Worm (Caenorhabditis elegans) whole organism, L4/young adult: ENCODE results near the gene snrp-3.
A peak's percentile ranks its signal among the peaks of the same experiment; 100 is the strongest.

Experiments
- W03F9.2 ChIP-seq: fragments of 150-350 bp; optimal IDR thresholded peaks from 2 replicates; lab custom pipeline; 2014; ENCODE audit warnings: missing biosample characterization, missing genetic modification characterization
- dao-5 ChIP-seq: sonication (generic microtip); optimal IDR thresholded peaks from 2 replicates; lab custom pipeline; 2016; ENCODE audit warnings: missing genotype, missing genetic modification characterization, moderate library complexity, missing compliant biosample characterization
- him-1 ChIP-seq: sonication (generic microtip); optimal IDR thresholded peaks from 2 replicates; lab custom pipeline; 2016; ENCODE audit warnings: missing genotype, missing genetic modification reagents, missing genetic modification characterization, missing compliant biosample characterization

snrp-3 gene

ce11 chrIV:8691486-8691885, 3.9 kb upstream of the snrp-3 start, which contains the start of the genes hst-1 and ints-6:
hst-1 (minus strand) TSS chrIV:8691513.
ints-6 (plus strand) TSS chrIV:8691745.
- TF ChIP-seq W03F9.2 (tag; lab: Kevin White, UChicago) (peak; percentile 65), dao-5 (tag; lab: Kevin White, UChicago) (no peak)

- no peak for TF ChIP-seq him-1
- TF ChIP-seq W03F9.2 (tag; lab: Kevin White, UChicago): no peak
- TF ChIP-seq dao-5 (tag; lab: Kevin White, UChicago): no peak
Observed at ce11 chrIV:8686966-8687365, 644 bp downstream of the snrp-3 start.

- TF ChIP-seq W03F9.2 (tag; lab: Kevin White, UChicago) (no peak), him-1 (no peak), dao-5 (tag; lab: Kevin White, UChicago) (no peak)
Observed at ce11 chrIV:8686510-8686909, 1.1 kb downstream of the snrp-3 start, which contains the start of gene pole-2. pole-2 (minus strand) TSS chrIV:8686610.

- TF ChIP-seq dao-5 (tag; lab: Kevin White, UChicago): no peak
- no peak for TF ChIP-seq W03F9.2 (tag; lab: Kevin White, UChicago)
- TF ChIP-seq him-1: no peak
Observed at ce11 chrIV:8679225-8679624, 8.4 kb downstream of the snrp-3 start, which contains the start of gene nlp-60. nlp-60 (minus strand) TSS chrIV:8679325.

- TF ChIP-seq dao-5 (tag; lab: Kevin White, UChicago) (no peak), W03F9.2 (tag; lab: Kevin White, UChicago) (no peak), him-1 (no peak)
Observed at ce11 chrIV:8677303-8677702, 10.3 kb downstream of the snrp-3 start, which contains the start of gene F08B4.8. F08B4.8 (plus strand) TSS chrIV:8677603.

- no peak for TF ChIP-seq dao-5 (tag; lab: Kevin White, UChicago)
- TF ChIP-seq W03F9.2 (tag; lab: Kevin White, UChicago): no peak
- TF ChIP-seq him-1: no peak
Observed at ce11 chrIV:8673733-8674375, 13.8 kb downstream of the snrp-3 start.

ce11 chrIV:8668635-8669034, 19.0 kb downstream of the snrp-3 start, which contains the start of gene cdh-5:
cdh-5 (plus strand) TSS chrIV:8668935.
- TF ChIP-seq him-1 (no peak), W03F9.2 (tag; lab: Kevin White, UChicago) (no peak), dao-5 (tag; lab: Kevin White, UChicago) (no peak)

ce11 chrIV:8665778-8666177, 21.8 kb downstream of the snrp-3 start:
- TF ChIP-seq him-1: no peak
- no peak for TF ChIP-seq dao-5 (tag; lab: Kevin White, UChicago)
- no peak for TF ChIP-seq W03F9.2 (tag; lab: Kevin White, UChicago)

ce11 chrIV:8658122-8658521, 29.5 kb downstream of the snrp-3 start, which contains the start of gene C49C8.6:
C49C8.6 (minus strand) TSS chrIV:8658222.
- TF ChIP-seq dao-5 (tag; lab: Kevin White, UChicago): no peak
- no peak for TF ChIP-seq W03F9.2 (tag; lab: Kevin White, UChicago)
- TF ChIP-seq him-1: no peak

ce11 chrIV:8654115-8654628, 33.4 kb downstream of the snrp-3 start, which contains the start of gene C49C8.1:
C49C8.1 (plus strand) TSS chrIV:8654578.
- no peak for TF ChIP-seq dao-5 (tag; lab: Kevin White, UChicago)
- TF ChIP-seq W03F9.2 (tag; lab: Kevin White, UChicago): no peak
- no peak for TF ChIP-seq him-1

ce11 chrIV:8653592-8653991, 34.0 kb downstream of the snrp-3 start, which contains the start of gene C49C8.5:
C49C8.5 (minus strand) TSS chrIV:8653664.
- no peak for TF ChIP-seq dao-5 (tag; lab: Kevin White, UChicago)
- TF ChIP-seq W03F9.2 (tag; lab: Kevin White, UChicago): no peak
- no peak for TF ChIP-seq him-1

- TF ChIP-seq W03F9.2 (tag; lab: Kevin White, UChicago) (no peak), dao-5 (tag; lab: Kevin White, UChicago) (no peak), him-1 (no peak)
Observed at ce11 chrIV:8651835-8652234, 35.8 kb downstream of the snrp-3 start, which contains the start of gene C49C8.8. C49C8.8 (plus strand) TSS chrIV:8652135.

- TF ChIP-seq dao-5 (tag; lab: Kevin White, UChicago) (no peak), W03F9.2 (tag; lab: Kevin White, UChicago) (no peak), him-1 (no peak)
Observed at ce11 chrIV:8650696-8651095, 36.9 kb downstream of the snrp-3 start, which contains the start of gene C49C8.2. C49C8.2 (plus strand) TSS chrIV:8651088.

ce11 chrIV:8648502-8648901, 39.1 kb downstream of the snrp-3 start, which contains the start of gene cyp-33E1:
cyp-33E1 (minus strand) TSS chrIV:8648602.
- TF ChIP-seq dao-5 (tag; lab: Kevin White, UChicago) (no peak), him-1 (no peak), W03F9.2 (tag; lab: Kevin White, UChicago) (no peak)
